Fruit fly (Drosophila melanogaster): ENCODE results near the gene sNPF.
A peak's percentile ranks its signal among the peaks of the same experiment; 100 is the strongest.

The sNPF gene

DNA sequence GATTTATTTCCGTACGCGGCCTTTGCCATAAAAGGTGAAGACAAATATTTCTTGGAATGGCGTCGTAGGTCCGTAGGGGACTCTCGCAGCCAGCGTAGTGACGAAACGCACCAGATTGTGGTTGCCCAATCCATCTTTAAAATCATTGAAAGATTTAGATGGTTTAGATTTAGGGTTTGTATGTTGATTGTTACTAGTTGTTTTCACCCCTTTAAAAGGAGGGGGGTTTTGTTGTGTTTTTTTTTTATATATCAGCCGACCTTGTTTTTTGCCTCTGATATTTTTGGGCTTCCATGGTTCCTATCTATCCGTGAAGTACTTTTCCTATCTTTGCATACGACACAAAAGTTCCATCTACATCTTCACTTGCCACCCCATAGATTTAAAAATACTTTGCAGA, 51.2 kb downstream of the sNPF start (continued):
- TF ChIP-seq CG15336 (GFP tag; IDR thresholded peaks at IDR 0.05) (no peak), CG31627 (GFP tag; optimal IDR thresholded peaks at IDR 0.05) (no peak), CG10669 (GFP tag; optimal IDR thresholded peaks at IDR 0.05) (no peak), CG34406 (GFP tag; optimal IDR thresholded peaks at IDR 0.05) (no peak), dsx (GFP tag; optimal IDR thresholded peaks at IDR 0.05; ENCODE audit: poor library complexity, severe bottlenecking) (no peak), CG6808 (GFP tag; optimal IDR thresholded peaks at IDR 0.05) (no peak), Lpt (GFP tag; optimal IDR thresholded peaks at IDR 0.05) (no peak), Hr38 (GFP tag; optimal IDR thresholded peaks at IDR 0.05) (no peak), CG4318 (GFP tag; optimal IDR thresholded peaks at IDR 0.05) (no peak), Blimp-1 (GFP tag; optimal IDR thresholded peaks at IDR 0.05) (no peak), Ets96B (tag; optimal IDR thresholded peaks at IDR 0.05) (no peak), Sox102F (GFP tag; optimal IDR thresholded peaks at IDR 0.05) (no peak), Sox15 (GFP tag; optimal IDR thresholded peaks at IDR 0.05) (no peak), Eip75B (GFP tag; optimal IDR thresholded peaks at IDR 0.05) (no peak), lz (GFP tag; optimal IDR thresholded peaks at IDR 0.05) (peak; percentile 42), cyc (GFP tag; optimal IDR thresholded peaks at IDR 0.05) (no peak), CG11762 (GFP tag; optimal IDR thresholded peaks at IDR 0.05; ENCODE audit: insufficient read depth) (no peak), CG8119 (GFP tag; IDR thresholded peaks at IDR 0.05) (no peak), CG6163 (GFP tag; IDR thresholded peaks at IDR 0.05) (no peak), OdsH (GFP tag; optimal IDR thresholded peaks at IDR 0.05) (no peak), Met (GFP tag; optimal IDR thresholded peaks at IDR 0.05) (peak; percentile 12), CG32006 (GFP tag; optimal IDR thresholded peaks at IDR 0.05) (no peak), CG8632 (GFP tag; optimal IDR thresholded peaks at IDR 0.05) (no peak), Ets21C (GFP tag; optimal IDR thresholded peaks at IDR 0.05) (no peak), CG6276 (GFP tag; optimal IDR thresholded peaks at IDR 0.05) (no peak), salr (GFP tag; optimal IDR thresholded peaks at IDR 0.05) (no peak), Hr39 (GFP tag; optimal IDR thresholded peaks at IDR 0.05) (peak; percentile 19)

DNA sequence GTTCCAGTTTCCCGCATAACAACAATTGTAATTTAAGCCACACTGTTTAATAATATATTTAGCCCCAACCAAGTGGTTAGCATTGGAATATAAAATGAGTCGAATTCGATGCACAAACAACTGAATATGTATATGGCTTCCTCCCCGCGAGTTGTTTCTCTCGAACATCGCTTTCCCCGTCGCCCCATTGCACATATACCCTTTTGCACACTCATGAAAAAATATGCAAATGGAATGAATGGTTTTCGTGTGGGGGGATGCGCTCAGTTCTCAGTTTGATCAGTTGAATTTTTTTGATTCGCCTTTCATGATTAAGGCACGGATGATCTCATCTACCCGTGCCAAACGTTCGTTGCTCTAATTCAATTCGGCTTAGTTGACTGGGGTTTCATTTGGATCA, 53.1 kb downstream of the sNPF start:
- peak; percentile 39 for TF ChIP-seq Eip78C (GFP tag)
- no peak for TF ChIP-seq Hr38 (GFP tag; optimal IDR thresholded peaks at IDR 0.05)
- no peak for TF ChIP-seq CG8119 (GFP tag; IDR thresholded peaks at IDR 0.05)
- no peak for TF ChIP-seq CG32006 (GFP tag; optimal IDR thresholded peaks at IDR 0.05)
- TF ChIP-seq Ets96B (tag; optimal IDR thresholded peaks at IDR 0.05) = no peak
- TF ChIP-seq CG3032 (tag; optimal IDR thresholded peaks at IDR 0.05) = no peak
- TF ChIP-seq dsx (GFP tag; optimal IDR thresholded peaks at IDR 0.05; ENCODE audit: poor library complexity, severe bottlenecking) = no peak
- TF ChIP-seq CG6276 (GFP tag; optimal IDR thresholded peaks at IDR 0.05) = no peak
- peak; percentile 7 for TF ChIP-seq svp (GFP tag)
- TF ChIP-seq salr (GFP tag; optimal IDR thresholded peaks at IDR 0.05) = no peak
- no peak for TF ChIP-seq Sox14 (GFP tag; optimal IDR thresholded peaks at IDR 0.05)
- no peak for TF ChIP-seq CG11762 (GFP tag; optimal IDR thresholded peaks at IDR 0.05; ENCODE audit: insufficient read depth)
- TF ChIP-seq fkh (GFP tag; optimal IDR thresholded peaks at IDR 0.05) = no peak

- no peak for TF ChIP-seq Eip75B (GFP tag; optimal IDR thresholded peaks at IDR 0.05)
- peak; percentile 1 for TF ChIP-seq pdm3 (GFP tag; optimal IDR thresholded peaks at IDR 0.05)
- peak; percentile 12 for TF ChIP-seq svp (GFP tag)
- TF ChIP-seq Sox14 (GFP tag; optimal IDR thresholded peaks at IDR 0.05) = peak; percentile 25
- TF ChIP-seq Hr39 (GFP tag; optimal IDR thresholded peaks at IDR 0.05) = no peak
- TF ChIP-seq Eip78C (GFP tag) = peak; percentile 63
- TF ChIP-seq CG6808 (GFP tag; optimal IDR thresholded peaks at IDR 0.05) = peak; percentile 9
- TF ChIP-seq CG4318 (GFP tag; optimal IDR thresholded peaks at IDR 0.05) = no peak
- TF ChIP-seq net (GFP tag; optimal IDR thresholded peaks at IDR 0.05) = no peak
- no peak for TF ChIP-seq CG16779 (tag; optimal IDR thresholded peaks at IDR 0.05)
- 0 out of 2 replicates have a peak, but pooled peaks have one; percentile 20 for TF ChIP-seq CG15336 (GFP tag; IDR thresholded peaks at IDR 0.05)
- TF ChIP-seq fkh (GFP tag; optimal IDR thresholded peaks at IDR 0.05) = peak; percentile 32
- no peak for TF ChIP-seq fd85E (GFP tag; optimal IDR thresholded peaks at IDR 0.05)
These were observed 54.6 kb downstream of the sNPF start for dm6 chr2L:20082155-20082964.
